Worm (Caenorhabditis elegans) whole organism, L4 larva: ENCODE measurements around the gene jhdm-1.

Source experiments
- Y75B8A.6 ChIP-seq: fragments of 200-800 bp; sonication (Bioruptor generic); IDR thresholded peaks from 2 replicates; pipeline ENCODE4 v1.3.6; 2022; ENCODE audit warnings: missing genetic modification reagents, missing genetic modification characterization, missing compliant biosample characterization
- aha-1 ChIP-seq: fragments of 150-350 bp; peaks from one replicate; lab custom pipeline; 2014; ENCODE audit warnings: missing biosample characterization, missing genetic modification characterization
- aly-2 ChIP-seq: sonication (generic microtip); optimal IDR thresholded peaks from 2 replicates; lab custom pipeline; 2018; ENCODE audit warnings: missing biosample characterization, missing genetic modification characterization
- ama-1 ChIP-seq: fragments of 150-350 bp; optimal IDR thresholded peaks from 2 replicates; lab custom pipeline; 2014; ENCODE audit warnings: inconsistent platforms, mixed read lengths
- arid-1 ChIP-seq: fragments of 200-800 bp; sonication (Bioruptor generic); conservative IDR thresholded peaks from 2 replicates; pipeline ENCODE4 v1.3.6; 2022; ENCODE audit warnings: missing genetic modification reagents, missing genetic modification characterization, missing compliant biosample characterization
- ceh-32 ChIP-seq: sonication (generic microtip); optimal IDR thresholded peaks from 2 replicates; lab custom pipeline; 2016; ENCODE audit warnings: mild to moderate bottlenecking, missing genetic modification characterization, missing compliant biosample characterization; ENCODE audit not compliant: poor library complexity
- cey-2 ChIP-seq: sonication (generic microtip); optimal IDR thresholded peaks from 3 replicates; lab custom pipeline; 2017; ENCODE audit warnings: missing genetic modification characterization, mild to moderate bottlenecking, missing compliant biosample characterization, antibody characterized with exemption, borderline replicate concordance; ENCODE audit not compliant: insufficient read depth
- ctbp-1 ChIP-seq: fragments of 200-800 bp; sonication (Bioruptor generic); IDR thresholded peaks from 2 replicates; pipeline ENCODE4 v1.3.6; 2022; ENCODE audit warnings: missing genetic modification reagents, missing genetic modification characterization, missing compliant biosample characterization
- daf-12 ChIP-seq: fragments of 150-350 bp; optimal IDR thresholded peaks from 2 replicates; lab custom pipeline; 2014; ENCODE audit warnings: missing biosample characterization, missing genetic modification reagents, missing genetic modification characterization
- daf-19 ChIP-seq: fragments of 200-800 bp; sonication (Bioruptor generic); conservative IDR thresholded peaks from 2 replicates; pipeline ENCODE4 v1.3.6; 2022; ENCODE audit warnings: missing genetic modification characterization, missing compliant biosample characterization
- dmd-6 ChIP-seq: fragments of 200-800 bp; sonication (Bioruptor generic); IDR thresholded peaks from 2 replicates; pipeline ENCODE4 v1.3.6; 2022; ENCODE audit warnings: missing genetic modification reagents, missing genetic modification characterization, missing compliant biosample characterization
- dve-1 ChIP-seq: sonication (generic microtip); optimal IDR thresholded peaks from 2 replicates; lab custom pipeline; 2017; ENCODE audit warnings: antibody characterized with exemption, mild to moderate bottlenecking, missing genetic modification characterization, missing compliant biosample characterization; ENCODE audit not compliant: insufficient read depth
- fos-1 ChIP-seq: fragments of 150-350 bp; optimal IDR thresholded peaks from 2 replicates; lab custom pipeline; 2014; ENCODE audit warnings: missing biosample characterization, missing genetic modification characterization
- gei-8 ChIP-seq: fragments of 200-800 bp; sonication (Bioruptor generic); optimal IDR thresholded peaks from 2 replicates; lab custom pipeline; 2018; ENCODE audit warnings: mild to moderate bottlenecking, missing genetic modification characterization, missing compliant biosample characterization
- hlh-11 ChIP-seq: fragments of 200-800 bp; sonication (Bioruptor generic); optimal IDR thresholded peaks from 2 replicates; lab custom pipeline; 2018; ENCODE audit warnings: mild to moderate bottlenecking, missing genetic modification characterization, missing compliant biosample characterization
- hmg-1.1 ChIP-seq: fragments of 200-800 bp; sonication (Bioruptor generic); IDR thresholded peaks from 2 replicates; pipeline ENCODE4 v1.3.6; 2022; ENCODE audit warnings: missing genetic modification reagents, missing genetic modification characterization, missing compliant biosample characterization
- lim-7 ChIP-seq: fragments of 200-800 bp; sonication (Bioruptor generic); IDR thresholded peaks from 2 replicates; pipeline ENCODE4 v1.3.6; 2022; ENCODE audit warnings: missing genetic modification characterization, missing compliant biosample characterization
- lin-38 ChIP-seq: fragments of 200-800 bp; sonication (Bioruptor generic); IDR thresholded peaks from 2 replicates; pipeline ENCODE4 v1.3.6; 2022; ENCODE audit warnings: missing genetic modification reagents, missing genetic modification characterization, missing compliant biosample characterization
- lir-3 ChIP-seq: sonication (generic microtip); optimal IDR thresholded peaks from 2 replicates; lab custom pipeline; 2016; ENCODE audit warnings: mild to moderate bottlenecking, missing genetic modification characterization, missing compliant biosample characterization
- lsy-2 ChIP-seq, 2 experiments: fragments of 150-350 bp in 1 of 2; sonication (generic microtip) in 1 of 2; optimal IDR thresholded peaks; 2 replicates each; lab custom pipeline; 2014 to 2017; ENCODE audit warnings: missing biosample characterization in 2 of 2, missing genetic modification characterization in 2 of 2
- mdt-29 ChIP-seq: fragments of 200-800 bp; sonication (Bioruptor generic); IDR thresholded peaks from 2 replicates; pipeline ENCODE4 v1.3.6; 2022; ENCODE audit warnings: missing genetic modification reagents, missing genetic modification characterization, missing compliant biosample characterization
- mep-1 ChIP-seq: fragments of 150-350 bp; sonication (generic microtip); optimal IDR thresholded peaks from 3 replicates; lab custom pipeline; 2014; ENCODE audit warnings: missing biosample characterization, missing genetic modification characterization
- mes-2 ChIP-seq: sonication (generic microtip); optimal IDR thresholded peaks from 2 replicates; lab custom pipeline; 2016; ENCODE audit warnings: missing genotype, mild to moderate bottlenecking, missing genetic modification characterization, missing compliant biosample characterization; ENCODE audit not compliant: poor library complexity, severe bottlenecking
- mxl-3 ChIP-seq: fragments of 200-800 bp; sonication (Bioruptor generic); optimal IDR thresholded peaks from 2 replicates; lab custom pipeline; 2018; ENCODE audit warnings: mild to moderate bottlenecking, missing genetic modification characterization, missing compliant biosample characterization
- nhr-10 ChIP-seq: fragments of 150-350 bp; optimal IDR thresholded peaks from 2 replicates; lab custom pipeline; 2014; ENCODE audit warnings: missing biosample characterization, missing genetic modification characterization
- nhr-102 ChIP-seq: sonication (generic microtip); optimal IDR thresholded peaks from 2 replicates; lab custom pipeline; 2016; ENCODE audit warnings: mild to moderate bottlenecking, missing genetic modification characterization, moderate library complexity, missing compliant biosample characterization
- nhr-48 ChIP-seq: sonication (generic microtip); optimal IDR thresholded peaks from 2 replicates; lab custom pipeline; 2016; ENCODE audit warnings: mild to moderate bottlenecking, missing genetic modification characterization, missing compliant biosample characterization
- skn-1 ChIP-seq: fragments of 150-350 bp; optimal IDR thresholded peaks from 2 replicates; lab custom pipeline; 2014; ENCODE audit warnings: missing biosample characterization, missing genetic modification characterization
- spr-1 ChIP-seq: sonication (generic microtip); optimal IDR thresholded peaks from 2 replicates; lab custom pipeline; 2016; ENCODE audit warnings: mild to moderate bottlenecking, missing genetic modification characterization, missing compliant biosample characterization
- unc-62 ChIP-seq, 3 experiments: fragments of 150-350 bp in 1 of 3; sonication (generic microtip); optimal IDR thresholded peaks in 2 of 3; peaks in 1 of 3; 1 replicate in 1 of 3; 2 replicates in 2 of 3; lab custom pipeline; 2014 to 2017; ENCODE audit warnings: missing biosample characterization in 3 of 3, missing genetic modification characterization in 3 of 3, missing genetic modification reagents in 3 of 3, missing genotype in 1 of 3
- vab-7 ChIP-seq: fragments of 200-800 bp; sonication (Bioruptor generic); IDR thresholded peaks from 2 replicates; pipeline ENCODE4 v1.3.6; 2022; ENCODE audit warnings: missing genetic modification reagents, missing genetic modification characterization, missing compliant biosample characterization
- zfp-2 ChIP-seq: sonication (generic microtip); optimal IDR thresholded peaks from 2 replicates; lab custom pipeline; 2016; ENCODE audit warnings: mild to moderate bottlenecking, missing genetic modification characterization, missing compliant biosample characterization
- ztf-11 ChIP-seq: fragments of 150-350 bp; optimal IDR thresholded peaks from 2 replicates; lab custom pipeline; 2014; ENCODE audit warnings: missing biosample characterization, missing genetic modification characterization

The jhdm-1 gene

DNA sequence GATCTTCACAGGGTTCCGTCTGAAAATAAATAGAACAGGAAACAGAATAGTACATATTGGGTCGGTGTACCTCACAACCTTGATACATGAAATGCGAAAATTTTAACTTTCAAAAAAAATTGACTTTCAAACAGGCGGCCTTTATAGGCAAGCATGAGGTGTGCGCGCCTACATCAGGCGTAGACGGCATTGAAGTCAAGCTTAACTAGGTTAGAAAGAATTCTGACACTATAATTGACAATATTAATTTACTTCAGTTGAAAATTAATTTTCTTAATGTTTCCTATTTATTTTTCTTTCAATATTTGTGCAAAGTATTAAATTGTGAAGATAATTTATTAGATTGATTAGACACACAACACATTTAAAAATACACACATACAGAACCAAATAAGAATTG, 42.4 kb upstream of the jhdm-1 start, which contains the start of gene C05D11.5:
Gene C05D11.5 (minus strand): TSS at position 101 of the 400 bp plus-strand sequence.
- TF ChIP-seq lin-38 (GFP tag; lab: Robert Waterston, UW), result no peak
- no peak for TF ChIP-seq aha-1 (tag; lab: Kevin White, UChicago)
- TF ChIP-seq ztf-11, result no peak
- no peak for TF ChIP-seq lir-3
- no peak for TF ChIP-seq daf-12 (tag; lab: Kevin White, UChicago)
- TF ChIP-seq ctbp-1 (GFP tag; lab: Robert Waterston, UW), result no peak

DNA sequence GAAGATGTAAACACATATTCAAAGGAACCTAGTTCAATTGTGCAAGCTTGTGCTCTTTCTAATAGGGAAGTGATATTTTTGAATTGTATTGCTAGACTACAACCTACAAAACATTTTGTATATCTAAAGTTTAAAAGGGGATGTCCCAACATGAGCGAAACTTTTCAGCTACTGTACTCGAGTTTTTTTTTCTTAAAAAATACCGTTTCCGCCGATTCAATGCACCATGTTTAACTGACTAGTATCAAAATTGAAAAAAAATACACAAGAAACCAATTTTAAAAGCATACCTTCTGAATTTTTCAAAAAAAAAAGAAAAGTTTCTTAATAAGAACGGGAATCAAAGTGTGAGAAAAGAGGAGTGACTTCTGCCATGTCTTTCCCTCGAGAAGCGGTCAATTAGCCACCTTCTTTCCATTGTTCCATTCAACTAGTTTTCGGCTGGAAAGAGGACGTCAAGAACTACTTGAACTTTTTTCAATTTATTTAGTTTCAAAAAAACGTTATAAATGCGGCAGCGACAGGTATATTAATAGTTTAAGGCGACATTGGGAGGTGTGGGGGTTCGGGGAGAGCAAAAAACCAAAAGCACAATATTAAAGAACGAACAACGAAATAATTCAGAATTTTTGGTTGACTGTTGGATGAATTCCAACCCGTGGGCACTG, 38.8 kb upstream of the jhdm-1 start, which contains the start of gene nas-4:
Gene nas-4 (minus strand): TSS at position 351 of the 668 bp plus-strand sequence.
- TF ChIP-seq fos-1, result peak; percentile 28
- peak; percentile 43; the same call in 1 of the 2 replicates for TF ChIP-seq hmg-1.1 (GFP tag; lab: Robert Waterston, UW)
- peak; percentile 71 for TF ChIP-seq mep-1 (tag; lab: Kevin White, UChicago)
- peak; percentile 13 for TF ChIP-seq hlh-11 (tag; lab: Kevin White, UChicago)
- no peak for TF ChIP-seq daf-19 (GFP tag; lab: Robert Waterston, UW)
- peak in 1 of 2 experiments; percentile 56 for TF ChIP-seq unc-62 (GFP tag; optimal IDR thresholded peaks at IDR 0.05 in 1 of 2; lab: Kevin White, UChicago)
- no peak for TF ChIP-seq unc-62 (tag; optimal IDR thresholded peaks at IDR 0.05; lab: Kevin White, UChicago)
- no peak for TF ChIP-seq vab-7
- TF ChIP-seq arid-1, result 0 out of 2 replicates have a peak, but pooled peaks have one; percentile 18
- TF ChIP-seq mes-2 (tag; lab: Kevin White, UChicago), result peak; percentile 41
- TF ChIP-seq cey-2 (tag; lab: Kevin White, UChicago), result no peak
- peak; percentile 35; the same call in 1 of the 2 replicates for TF ChIP-seq mdt-29 (GFP tag; lab: Robert Waterston, UW)
- no peak for TF ChIP-seq skn-1 (tag; lab: Kevin White, UChicago)
- peak; percentile 67 for TF ChIP-seq nhr-102
- peak; percentile 0 for TF ChIP-seq gei-8
- peak; percentile 70 for TF ChIP-seq nhr-10 (tag; lab: Kevin White, UChicago)
- TF ChIP-seq nhr-48 (tag; lab: Kevin White, UChicago), result peak; percentile 41
- TF ChIP-seq lsy-2 (tag; optimal IDR thresholded peaks at IDR 0.05; lab: Kevin White, UChicago), result no peak
- TF ChIP-seq dmd-6 (GFP tag; lab: Robert Waterston, UW), result peak; percentile 19; the same call in 1 of the 2 replicates
- TF ChIP-seq dve-1 (tag; lab: Kevin White, UChicago), result peak; percentile 32
- TF ChIP-seq ama-1 (lab: Kevin White, UChicago), result peak; percentile 77
- peak; percentile 24; the same call in 1 of the 2 replicates for TF ChIP-seq lin-38 (GFP tag; lab: Robert Waterston, UW)
- TF ChIP-seq lim-7, result 0 out of 2 replicates have a peak, but pooled peaks have one; percentile 36
- peak; percentile 40 for TF ChIP-seq spr-1

DNA sequence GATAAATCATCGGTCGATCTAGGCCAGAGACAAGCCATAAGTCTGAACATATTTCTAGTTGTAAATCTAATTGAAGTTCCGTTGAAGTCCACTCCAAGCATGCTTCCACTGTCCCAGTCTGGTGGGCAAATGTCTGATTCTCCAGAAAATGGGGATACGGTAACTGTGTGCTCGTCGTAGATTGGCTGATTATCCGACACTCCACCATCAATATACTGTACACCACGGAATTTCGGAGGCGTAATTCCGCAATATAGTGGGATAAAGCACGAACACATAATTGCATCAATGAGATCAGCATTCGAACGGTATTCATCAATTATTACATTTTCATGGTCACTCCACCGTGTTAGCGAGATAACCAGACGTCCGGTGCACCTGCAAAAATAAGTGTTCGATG, 36.0 kb upstream of the jhdm-1 start:
- TF ChIP-seq aha-1 (tag; lab: Kevin White, UChicago), result peak; percentile 40
- no peak for TF ChIP-seq aly-2 (tag; lab: Kevin White, UChicago)
- no peak for TF ChIP-seq mes-2 (tag; lab: Kevin White, UChicago)
- TF ChIP-seq ceh-32 (tag; lab: Kevin White, UChicago), result no peak
- no peak for TF ChIP-seq zfp-2 (tag; lab: Kevin White, UChicago)
- TF ChIP-seq nhr-10 (tag; lab: Kevin White, UChicago), result no peak
- TF ChIP-seq Y75B8A.6 (GFP tag; lab: Robert Waterston, UW), result no peak
- peak; percentile 6 for TF ChIP-seq mxl-3
